Worm (Caenorhabditis elegans) whole organism, young adult: Measurements from ENCODE around the gene Y116A8C.38.
A peak's percentile ranks its signal among the peaks of the same experiment; 100 is the strongest.

Experiments
- B0336.3 ChIP-seq: fragments of 200-800 bp; sonication (Bioruptor generic); IDR thresholded peaks from 2 replicates; pipeline ENCODE4 v1.3.6; 2022; ENCODE audit warnings: missing genetic modification characterization, missing compliant biosample characterization
- C06A6.2 ChIP-seq: fragments of 200-800 bp; sonication (Bioruptor generic); conservative IDR thresholded peaks from 2 replicates; pipeline ENCODE4 v1.3.6; 2022; ENCODE audit warnings: missing genetic modification characterization, missing compliant biosample characterization
- D2030.7 ChIP-seq: fragments of 200-800 bp; sonication (Bioruptor generic); IDR thresholded peaks from 2 replicates; pipeline ENCODE4 v1.3.6; 2022; ENCODE audit warnings: missing genetic modification reagents, missing genetic modification characterization, missing compliant biosample characterization
- F10E7.11 ChIP-seq: sonication (generic microtip); optimal IDR thresholded peaks from 2 replicates; lab custom pipeline; 2017; ENCODE audit warnings: mild to moderate bottlenecking, missing genetic modification characterization, moderate library complexity, missing compliant biosample characterization
- F22D6.2 ChIP-seq: sonication (generic microtip); optimal IDR thresholded peaks from 2 replicates; lab custom pipeline; 2016; ENCODE audit warnings: mild to moderate bottlenecking, missing genetic modification characterization, missing compliant biosample characterization
- T26A5.8 ChIP-seq: sonication (generic microtip); optimal IDR thresholded peaks from 2 replicates; lab custom pipeline; 2016; ENCODE audit warnings: missing genetic modification characterization, missing compliant biosample characterization
- Y79H2A.3 ChIP-seq: fragments of 200-800 bp; sonication (Bioruptor generic); conservative IDR thresholded peaks from 2 replicates; pipeline ENCODE4 v1.3.6; 2022; ENCODE audit warnings: missing genetic modification reagents, missing genetic modification characterization, missing compliant biosample characterization
- athp-1 ChIP-seq: sonication (generic microtip); optimal IDR thresholded peaks from 2 replicates; lab custom pipeline; 2017; ENCODE audit warnings: mild to moderate bottlenecking, missing genetic modification characterization, missing compliant biosample characterization
- attf-6 ChIP-seq: fragments of 200-800 bp; sonication (Bioruptor generic); IDR thresholded peaks from 2 replicates; pipeline ENCODE4 v1.3.6; 2022; ENCODE audit warnings: missing genetic modification reagents, missing genetic modification characterization, missing compliant biosample characterization
- bed-2 ChIP-seq: fragments of 200-800 bp; sonication (Bioruptor generic); IDR thresholded peaks from 2 replicates; pipeline ENCODE4 v1.3.6; 2022; ENCODE audit warnings: missing genetic modification reagents, missing genetic modification characterization, missing compliant biosample characterization
- cebp-1 ChIP-seq, 2 experiments: fragments of 200-800 bp in 1 of 2; sonication (Bioruptor generic) in 1 of 2; sonication (generic microtip) in 1 of 2; IDR thresholded peaks in 1 of 2; optimal IDR thresholded peaks in 1 of 2; 2 replicates each; pipeline versions ENCODE4 v1.3.6 to Lab custom; 2017 to 2022; ENCODE audit warnings: missing compliant biosample characterization in 2 of 2, missing genetic modification characterization in 2 of 2, mild to moderate bottlenecking in 1 of 2, missing genetic modification reagents in 1 of 2, moderate library complexity in 1 of 2
- ceh-27 ChIP-seq: fragments of 200-800 bp; sonication (Bioruptor generic); optimal IDR thresholded peaks from 2 replicates; lab custom pipeline; 2018; ENCODE audit warnings: mild to moderate bottlenecking, missing genetic modification characterization, moderate library complexity, missing compliant biosample characterization
- die-1 ChIP-seq: sonication (generic microtip); optimal IDR thresholded peaks from 2 replicates; lab custom pipeline; 2016; ENCODE audit warnings: missing genotype, mild to moderate bottlenecking, missing genetic modification characterization, missing compliant biosample characterization
- dox-1 ChIP-seq: fragments of 200-800 bp; sonication (Bioruptor generic); IDR thresholded peaks from 2 replicates; pipeline ENCODE4 v1.3.6; 2022; ENCODE audit warnings: missing genetic modification reagents, missing genetic modification characterization, missing compliant biosample characterization
- efl-1 ChIP-seq: fragments of 150-350 bp; optimal IDR thresholded peaks from 2 replicates; lab custom pipeline; 2014; ENCODE audit warnings: missing biosample characterization, missing genetic modification reagents, missing genetic modification characterization
- egl-18 ChIP-seq: fragments of 200-800 bp; sonication (Bioruptor generic); IDR thresholded peaks from 2 replicates; pipeline ENCODE4 v1.3.6; 2022; ENCODE audit warnings: missing genetic modification reagents, missing genetic modification characterization, missing compliant biosample characterization
- egrh-3 ChIP-seq: fragments of 200-800 bp; sonication (Bioruptor generic); IDR thresholded peaks from 2 replicates; pipeline ENCODE4 v1.3.6; 2022; ENCODE audit warnings: missing genetic modification reagents, missing genetic modification characterization, missing compliant biosample characterization
- hlh-12 ChIP-seq: sonication (generic microtip); optimal IDR thresholded peaks from 2 replicates; lab custom pipeline; 2016; ENCODE audit warnings: missing genetic modification characterization, missing compliant biosample characterization
- lag-1 ChIP-seq: fragments of 200-800 bp; sonication (Bioruptor generic); IDR thresholded peaks from 2 replicates; pipeline ENCODE4 v1.3.6; 2022; ENCODE audit warnings: missing genetic modification reagents, missing genetic modification characterization, missing compliant biosample characterization
- let-607 ChIP-seq, 2 experiments: fragments of 200-800 bp in 1 of 2; sonication (Bioruptor generic) in 1 of 2; sonication (generic microtip) in 1 of 2; optimal IDR thresholded peaks; 2 replicates each; lab custom pipeline; 2016 to 2018; ENCODE audit warnings: mild to moderate bottlenecking in 2 of 2, missing compliant biosample characterization in 2 of 2, missing genetic modification characterization in 2 of 2, moderate library complexity in 2 of 2, missing genotype in 1 of 2
- lsl-1 ChIP-seq: fragments of 200-800 bp; sonication (Bioruptor generic); optimal IDR thresholded peaks from 2 replicates; lab custom pipeline; 2018; ENCODE audit warnings: mild to moderate bottlenecking, missing genetic modification characterization, moderate library complexity, missing compliant biosample characterization
- lsy-27 ChIP-seq: sonication (generic microtip); optimal IDR thresholded peaks from 2 replicates; lab custom pipeline; 2017; ENCODE audit warnings: missing genetic modification characterization, mild to moderate bottlenecking, missing compliant biosample characterization, antibody characterized with exemption, missing genotype, borderline replicate concordance; ENCODE audit not compliant: insufficient read depth
- madf-3 ChIP-seq: fragments of 200-800 bp; sonication (Bioruptor generic); IDR thresholded peaks from 2 replicates; pipeline ENCODE4 v1.3.6; 2022; ENCODE audit warnings: missing genetic modification reagents, missing genetic modification characterization, missing compliant biosample characterization
- madf-6 ChIP-seq: fragments of 200-800 bp; sonication (Bioruptor generic); IDR thresholded peaks from 2 replicates; pipeline ENCODE4 v1.3.6; 2022; ENCODE audit warnings: missing genetic modification reagents, missing genetic modification characterization, missing compliant biosample characterization
- madf-8 ChIP-seq: fragments of 200-800 bp; sonication (Bioruptor generic); conservative IDR thresholded peaks from 2 replicates; pipeline ENCODE4 v1.3.6; 2022; ENCODE audit warnings: missing genetic modification reagents, missing genetic modification characterization, missing compliant biosample characterization
- nfya-2 ChIP-seq: fragments of 200-800 bp; sonication (Bioruptor generic); IDR thresholded peaks from 2 replicates; pipeline ENCODE4 v1.3.6; 2022; ENCODE audit warnings: missing genetic modification reagents, missing genetic modification characterization, missing compliant biosample characterization
- nhr-120 ChIP-seq: fragments of 200-800 bp; sonication (Bioruptor generic); IDR thresholded peaks from 2 replicates; pipeline ENCODE4 v1.3.6; 2022; ENCODE audit warnings: missing genetic modification characterization, missing compliant biosample characterization
- nhr-179 ChIP-seq: sonication (generic microtip); optimal IDR thresholded peaks from 2 replicates; lab custom pipeline; 2016; ENCODE audit warnings: mild to moderate bottlenecking, missing genetic modification characterization, missing compliant biosample characterization
- nhr-80 ChIP-seq: sonication (generic microtip); optimal IDR thresholded peaks from 2 replicates; lab custom pipeline; 2016; ENCODE audit warnings: missing genetic modification characterization, missing compliant biosample characterization
- nhr-90 ChIP-seq: sonication (generic microtip); optimal IDR thresholded peaks from 2 replicates; lab custom pipeline; 2016; ENCODE audit warnings: missing genotype, mild to moderate bottlenecking, missing genetic modification characterization, missing compliant biosample characterization
- pbrm-1 ChIP-seq: fragments of 200-800 bp; sonication (Bioruptor generic); IDR thresholded peaks from 2 replicates; pipeline ENCODE4 v1.3.6; 2022; ENCODE audit warnings: missing genetic modification reagents, missing genetic modification characterization, missing compliant biosample characterization
- pha-4 ChIP-seq: fragments of 150-350 bp; sonication (generic microtip); optimal IDR thresholded peaks from 2 replicates; lab custom pipeline; 2014; ENCODE audit warnings: missing biosample characterization, missing genetic modification reagents, missing genetic modification characterization
- rcor-1 ChIP-seq: fragments of 200-800 bp; sonication (Bioruptor generic); IDR thresholded peaks from 2 replicates; pipeline ENCODE4 v1.3.6; 2022; ENCODE audit warnings: missing genetic modification reagents, missing genetic modification characterization, missing compliant biosample characterization
- repo-1 ChIP-seq: sonication (generic microtip); optimal IDR thresholded peaks from 2 replicates; lab custom pipeline; 2017; ENCODE audit warnings: mild to moderate bottlenecking, missing genetic modification characterization, missing compliant biosample characterization
- sea-2 ChIP-seq: fragments of 200-800 bp; sonication (Bioruptor generic); IDR thresholded peaks from 2 replicates; pipeline ENCODE4 v1.3.6; 2022; ENCODE audit warnings: missing genetic modification characterization, missing compliant biosample characterization
- snpc-1.3 ChIP-seq: sonication (generic microtip); optimal IDR thresholded peaks from 2 replicates; lab custom pipeline; 2017; ENCODE audit warnings: missing genetic modification characterization, mild to moderate bottlenecking, missing compliant biosample characterization, antibody characterized with exemption, moderate library complexity, missing genotype, missing genetic modification reagents; ENCODE audit not compliant: insufficient read depth
- snpc-4 ChIP-seq, 5 experiments: fragments of 150-350 bp in 1 of 5; sonication (generic microtip) in 4 of 5; optimal IDR thresholded peaks; 2 replicates each; lab custom pipeline; 2014 to 2018; ENCODE audit warnings: missing genetic modification characterization in 5 of 5, missing biosample characterization in 3 of 5, antibody characterized with exemption in 2 of 5, mild to moderate bottlenecking in 2 of 5, missing compliant biosample characterization in 2 of 5, missing genotype in 2 of 5, moderate library complexity in 2 of 5, missing genetic modification reagents in 1 of 5
- tbp1 ChIP-seq: fragments of 200-800 bp; sonication (Bioruptor generic); optimal IDR thresholded peaks from 2 replicates; lab custom pipeline; 2018; ENCODE audit warnings: mild to moderate bottlenecking, missing genetic modification characterization, missing compliant biosample characterization
- unc-130 ChIP-seq: sonication (generic microtip); optimal IDR thresholded peaks from 2 replicates; lab custom pipeline; 2016; ENCODE audit warnings: missing genetic modification reagents, missing genetic modification characterization, missing compliant biosample characterization
- unc-62 ChIP-seq: fragments of 150-350 bp; optimal IDR thresholded peaks from 2 replicates; lab custom pipeline; 2014; ENCODE audit warnings: missing biosample characterization, missing genetic modification reagents, missing genetic modification characterization
- xnd-1 ChIP-seq: sonication (generic microtip); optimal IDR thresholded peaks from 2 replicates; lab custom pipeline; 2016; ENCODE audit warnings: missing genotype, missing genetic modification reagents, missing genetic modification characterization, missing compliant biosample characterization
- ztf-18 ChIP-seq: sonication (generic microtip); optimal IDR thresholded peaks from 2 replicates; lab custom pipeline; 2016; ENCODE audit warnings: missing genotype, mild to moderate bottlenecking, missing genetic modification characterization, missing compliant biosample characterization
- ztf-26 ChIP-seq: sonication (generic microtip); optimal IDR thresholded peaks from 2 replicates; lab custom pipeline; 2017; ENCODE audit warnings: missing genetic modification characterization, missing compliant biosample characterization
- ztf-3 ChIP-seq: fragments of 200-800 bp; sonication (Bioruptor generic); optimal IDR thresholded peaks from 2 replicates; lab custom pipeline; 2018; ENCODE audit warnings: mild to moderate bottlenecking, missing genetic modification characterization, missing compliant biosample characterization

The Y116A8C.38 gene

ce11 chrIV:17121058-17121773 lies 10.1 kb upstream of the Y116A8C.38 start:
- TF ChIP-seq sea-2 (GFP tag; lab: Robert Waterston, UW) = no peak
- no peak for TF ChIP-seq egl-18
- TF ChIP-seq F22D6.2 (tag; lab: Kevin White, UChicago) = no peak
- TF ChIP-seq bed-2 = no peak
- no peak for TF ChIP-seq lsy-27 (tag; lab: Kevin White, UChicago)
- TF ChIP-seq rcor-1 (GFP tag; lab: Robert Waterston, UW) = no peak
- TF ChIP-seq ceh-27 (GFP tag; lab: Kevin White, UChicago) = no peak
- no peak for TF ChIP-seq nhr-90 (tag; lab: Kevin White, UChicago)
- no peak for TF ChIP-seq die-1
- TF ChIP-seq snpc-1.3 (tag; lab: Kevin White, UChicago) = no peak
- TF ChIP-seq tbp1 (GFP tag; lab: Kevin White, UChicago) = no peak
- TF ChIP-seq T26A5.8 (tag; lab: Kevin White, UChicago) = no peak
- TF ChIP-seq xnd-1 = no peak
- TF ChIP-seq cebp-1 (GFP tag; IDR thresholded peaks at IDR 0.05; lab: Robert Waterston, UW) = no peak
- TF ChIP-seq cebp-1 (tag; optimal IDR thresholded peaks at IDR 0.05; lab: Kevin White, UChicago) = no peak
- TF ChIP-seq pha-4 (tag; lab: Kevin White, UChicago) = no peak
- TF ChIP-seq let-607 (tag; optimal IDR thresholded peaks at IDR 0.05; lab: Kevin White, UChicago) = no peak
- no peak for TF ChIP-seq ztf-18 (tag; lab: Kevin White, UChicago)
- TF ChIP-seq, all 124 proteins: peak for 0

- TF ChIP-seq nhr-80 (no peak), D2030.7 (peak; percentile 59; the same call in 1 of the 2 replicates), nhr-179 (tag; lab: Kevin White, UChicago) (no peak), xnd-1 (peak; percentile 56), B0336.3 (0 out of 2 replicates have a peak, but pooled peaks have one; percentile 12), egrh-3 (no peak), madf-6 (GFP tag; lab: Robert Waterston, UW) (peak; percentile 74), efl-1 (GFP tag; lab: Kevin White, UChicago) (peak; percentile 68), tbp1 (GFP tag; lab: Kevin White, UChicago) (peak; percentile 25), attf-6 (GFP tag; lab: Robert Waterston, UW) (peak; percentile 78; the same call in 1 of the 2 replicates), hlh-12 (tag; lab: Kevin White, UChicago) (no peak), madf-8 (peak; percentile 61), snpc-4 (GFP tag; optimal IDR thresholded peaks at IDR 0.05; lab: Kevin White, UChicago) (no peak), snpc-4 (tag; optimal IDR thresholded peaks at IDR 0.05; lab: Kevin White, UChicago) (peak in 2 of 4 experiments; percentile 46 to 79), madf-3 (GFP tag; lab: Robert Waterston, UW) (0 out of 2 replicates have a peak, but pooled peaks have one; percentile 50), unc-62 (GFP tag; lab: Kevin White, UChicago) (no peak), F22D6.2 (tag; lab: Kevin White, UChicago) (no peak), Y79H2A.3 (0 out of 2 replicates have a peak, but pooled peaks have one; percentile 46)
- TF ChIP-seq, all 124 proteins: peak for 11
Measured at ce11 chrIV:17125967-17126366, 5.4 kb upstream of the Y116A8C.38 start.

- TF ChIP-seq lag-1 (GFP tag; lab: Robert Waterston, UW) = no peak
- no peak for TF ChIP-seq F10E7.11
- no peak for TF ChIP-seq nfya-2 (GFP tag; lab: Robert Waterston, UW)
- TF ChIP-seq dox-1 = no peak
- TF ChIP-seq attf-6 (GFP tag; lab: Robert Waterston, UW) = no peak
- no peak for TF ChIP-seq ztf-3 (GFP tag; lab: Kevin White, UChicago)
- no peak for TF ChIP-seq repo-1 (tag; lab: Kevin White, UChicago)
- TF ChIP-seq C06A6.2 (GFP tag; lab: Robert Waterston, UW) = no peak
- no peak for TF ChIP-seq ztf-26
- no peak for TF ChIP-seq unc-130 (GFP tag; lab: Kevin White, UChicago)
- no peak for TF ChIP-seq nhr-120 (GFP tag; lab: Robert Waterston, UW)
- TF ChIP-seq bed-2 = no peak
- no peak for TF ChIP-seq athp-1 (tag; lab: Kevin White, UChicago)
- no peak for TF ChIP-seq ztf-18 (tag; lab: Kevin White, UChicago)
- no peak for TF ChIP-seq lsl-1 (GFP tag; lab: Kevin White, UChicago)
- no peak for TF ChIP-seq egl-18
- TF ChIP-seq madf-8 = no peak
- TF ChIP-seq egrh-3 = no peak
- no peak for TF ChIP-seq pbrm-1 (GFP tag; lab: Robert Waterston, UW)
Measured at ce11 chrIV:17126512-17126911, 4.8 kb upstream of the Y116A8C.38 start.
